Fruit fly (Drosophila melanogaster): Measurements from ENCODE around the gene CG17129.

Gene CG17129

DNA sequence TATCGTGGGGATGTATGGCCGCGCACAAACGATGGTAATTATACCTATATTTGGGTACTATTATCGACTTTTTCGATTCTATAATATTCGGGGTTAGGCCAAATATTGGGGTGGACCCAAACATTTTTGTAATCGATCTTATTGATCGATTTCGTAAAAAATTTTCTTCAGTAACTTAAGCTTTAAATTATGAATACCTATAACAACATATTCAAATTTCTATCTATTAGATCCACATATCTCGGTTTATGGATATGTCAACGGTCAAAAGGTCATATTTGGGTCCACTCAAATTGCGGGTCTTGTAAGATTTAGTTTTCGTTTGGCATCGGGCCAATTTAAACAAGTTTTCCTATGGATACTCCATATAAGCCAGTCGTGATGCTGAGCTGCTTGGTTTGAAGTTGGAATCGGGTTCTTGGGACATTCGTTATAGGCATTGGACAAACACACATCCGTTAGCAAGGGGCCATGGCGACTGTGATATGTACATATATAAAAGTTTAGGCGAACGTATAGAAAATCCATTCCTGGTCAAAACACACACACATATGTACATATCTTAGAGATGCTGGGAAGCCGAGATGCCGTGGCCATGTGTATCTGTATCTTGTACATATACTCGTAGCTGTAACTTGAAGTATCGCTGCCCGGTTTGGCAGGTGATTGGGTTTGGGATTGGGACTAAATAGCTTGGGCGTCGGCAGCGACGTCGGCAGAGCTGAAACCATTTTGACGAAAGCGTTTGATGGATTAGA, 20.2 kb upstream of the CG17129 start:
- TF ChIP-seq Jra (GFP tag; optimal IDR thresholded peaks at IDR 0.05), result no peak
- no peak for TF ChIP-seq Hnf4 (GFP tag; optimal IDR thresholded peaks at IDR 0.05)
- peak; percentile 12 for TF ChIP-seq ey (GFP tag; optimal IDR thresholded peaks at IDR 0.05)
- peak in 1 of 2 experiments; percentile 12 for TF ChIP-seq foxo (GFP tag; optimal IDR thresholded peaks at IDR 0.05)
- TF ChIP-seq HLH106 (tag; optimal IDR thresholded peaks at IDR 0.05), result peak; percentile 29
- peak; percentile 12 for TF ChIP-seq rgr (GFP tag; optimal IDR thresholded peaks at IDR 0.05)
- TF ChIP-seq sv (GFP tag; optimal IDR thresholded peaks at IDR 0.05), result peak; percentile 35

- no peak for TF ChIP-seq CG32264 (GFP tag; optimal IDR thresholded peaks at IDR 0.05)
- peak; percentile 24 for TF ChIP-seq HLH106 (tag; optimal IDR thresholded peaks at IDR 0.05)
- no peak for TF ChIP-seq tai (GFP tag; optimal IDR thresholded peaks at IDR 0.05)
- TF ChIP-seq h (GFP tag; optimal IDR thresholded peaks at IDR 0.05), result peak; percentile 55
- no peak for TF ChIP-seq sage (GFP tag; optimal IDR thresholded peaks at IDR 0.05)
- TF ChIP-seq Mio (GFP tag; optimal IDR thresholded peaks at IDR 0.05), result no peak
- TF ChIP-seq Hr83 (GFP tag; optimal IDR thresholded peaks at IDR 0.05; ENCODE audit: poor library complexity, severe bottlenecking), result no peak
- no peak for TF ChIP-seq GATAd (GFP tag; optimal IDR thresholded peaks at IDR 0.05)
- TF ChIP-seq rgr (GFP tag; optimal IDR thresholded peaks at IDR 0.05), result peak; percentile 20
- TF ChIP-seq Dif (GFP tag; optimal IDR thresholded peaks at IDR 0.05; ENCODE audit: partially characterized antibody), result no peak
- peak; percentile 33 for TF ChIP-seq sv (GFP tag; optimal IDR thresholded peaks at IDR 0.05)
- no peak for TF ChIP-seq lola (GFP tag; optimal IDR thresholded peaks at IDR 0.05)
- no peak for TF ChIP-seq pan (optimal IDR thresholded peaks at IDR 0.05)
- no peak for TF ChIP-seq Abd-B (GFP tag; optimal IDR thresholded peaks at IDR 0.05)
- no peak for TF ChIP-seq dsf (GFP tag; optimal IDR thresholded peaks at IDR 0.05; ENCODE audit: borderline replicate concordance)
- no peak for TF ChIP-seq Hnf4 (GFP tag; optimal IDR thresholded peaks at IDR 0.05)
- peak; percentile 47 for TF ChIP-seq br (GFP tag; optimal IDR thresholded peaks at IDR 0.05)
- no peak for TF ChIP-seq dl (GFP tag; optimal IDR thresholded peaks at IDR 0.05; ENCODE audit: insufficient read depth in 1 of 2, partially characterized antibody in 2 of 2)
- TF ChIP-seq psq (GFP tag; optimal IDR thresholded peaks at IDR 0.05), result peak; percentile 32
- TF ChIP-seq ey (GFP tag; optimal IDR thresholded peaks at IDR 0.05), result peak; percentile 35
- no peak for TF ChIP-seq jim (GFP tag; optimal IDR thresholded peaks at IDR 0.05)
- TF ChIP-seq Vsx2 (GFP tag; optimal IDR thresholded peaks at IDR 0.05; ENCODE audit: partially characterized antibody), result no peak
- TF ChIP-seq Sp1 (GFP tag; optimal IDR thresholded peaks at IDR 0.05), result peak; percentile 42
- TF ChIP-seq Dfd (GFP tag; optimal IDR thresholded peaks at IDR 0.05), result no peak
- TF ChIP-seq N (GFP tag; optimal IDR thresholded peaks at IDR 0.05), result no peak
- TF ChIP-seq brk (GFP tag; optimal IDR thresholded peaks at IDR 0.05), result no peak
- peak; percentile 83 for TF ChIP-seq woc (GFP tag; optimal IDR thresholded peaks at IDR 0.05)
- TF ChIP-seq CG9705 (GFP tag; optimal IDR thresholded peaks at IDR 0.05), result no peak
- TF ChIP-seq Rel (GFP tag; optimal IDR thresholded peaks at IDR 0.05), result no peak
- no peak for TF ChIP-seq Rel (tag; optimal IDR thresholded peaks at IDR 0.05)
- peak in 1 of 2 experiments; percentile 59 for TF ChIP-seq foxo (GFP tag; optimal IDR thresholded peaks at IDR 0.05)
- no peak for TF ChIP-seq usp (GFP tag; optimal IDR thresholded peaks at IDR 0.05)
- no peak for TF ChIP-seq Jra (GFP tag; optimal IDR thresholded peaks at IDR 0.05)
- no peak for TF ChIP-seq Hr78 (GFP tag; optimal IDR thresholded peaks at IDR 0.05)
- TF ChIP-seq OdsH (GFP tag; optimal IDR thresholded peaks at IDR 0.05), result peak; percentile 38
- TF ChIP-seq fru (GFP tag; optimal IDR thresholded peaks at IDR 0.05), result peak; percentile 49
- peak; percentile 10 for TF ChIP-seq dmrt93B (GFP tag; optimal IDR thresholded peaks at IDR 0.05)
- TF ChIP-seq Myc (optimal IDR thresholded peaks at IDR 0.05), result peak; percentile 94
- TF ChIP-seq CrebA (GFP tag; optimal IDR thresholded peaks at IDR 0.05; ENCODE audit: borderline replicate concordance), result no peak
Measured at dm6 chr3L:699368-700150, 19.4 kb upstream of the CG17129 start.
